Worm (Caenorhabditis elegans) whole organism, midembryonic: ENCODE measurements around the gene clpp-1.

ENCODE experiments used
- cog-1 ChIP-seq: sonication (generic microtip); optimal IDR thresholded peaks from 2 replicates; lab custom pipeline; 2016; ENCODE audit warnings: missing genetic modification characterization, missing compliant biosample characterization
- klf-2 ChIP-seq: fragments of 200-800 bp; sonication (Bioruptor generic); conservative IDR thresholded peaks from 2 replicates; pipeline ENCODE4 v1.3.6; 2022; ENCODE audit warnings: missing genetic modification reagents, missing genetic modification characterization, missing compliant biosample characterization
- ztf-23 ChIP-seq: fragments of 200-800 bp; sonication (Bioruptor generic); IDR thresholded peaks from 2 replicates; pipeline ENCODE4 v1.3.6; 2022; ENCODE audit warnings: missing genetic modification reagents, missing genetic modification characterization, missing compliant biosample characterization

ce11 chrII:10288926-10289325 is 13.7 kb downstream of the clpp-1 start:
- TF ChIP-seq cog-1 (tag; lab: Kevin White, UChicago) (no peak), ztf-23 (no peak), klf-2 (GFP tag; lab: Robert Waterston, UW) (no peak)
